Worm (Caenorhabditis elegans) whole organism, L3 larva: ENCODE results near the gene rom-3.

Experiments used
- ceh-16 ChIP-seq: sonication (generic microtip); optimal IDR thresholded peaks from 2 replicates; lab custom pipeline; 2017; ENCODE audit warnings: missing biosample characterization, missing genetic modification characterization
- elt-1 ChIP-seq: fragments of 150-350 bp; optimal IDR thresholded peaks from 2 replicates; lab custom pipeline; 2014; ENCODE audit warnings: missing biosample characterization, missing genetic modification characterization
- nhr-23 ChIP-seq: fragments of 150-350 bp; optimal IDR thresholded peaks from 2 replicates; lab custom pipeline; 2014; ENCODE audit warnings: missing biosample characterization, missing genetic modification reagents, missing genetic modification characterization
- nhr-67 ChIP-seq: fragments of 150-350 bp; optimal IDR thresholded peaks from 2 replicates; lab custom pipeline; 2014; ENCODE audit warnings: missing biosample characterization, missing genetic modification characterization

DNA sequence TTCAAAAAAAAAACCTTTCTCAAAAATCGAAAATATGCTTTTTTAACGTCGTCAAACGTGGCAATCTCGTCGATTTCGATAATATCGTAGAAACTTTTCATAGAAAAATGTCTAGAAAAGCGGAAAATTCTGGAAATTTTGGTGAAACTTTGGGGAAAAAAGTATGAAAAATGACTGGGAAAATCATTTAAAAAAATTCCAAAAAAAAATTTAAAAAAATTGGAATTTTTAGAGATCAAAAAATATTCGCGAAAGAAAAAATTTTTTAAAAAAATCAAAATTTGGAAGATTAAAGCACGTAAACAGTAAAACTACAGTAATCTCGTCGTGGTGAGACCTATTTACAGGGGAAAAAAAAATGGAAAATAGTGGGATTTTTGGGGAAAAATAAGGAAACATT, 31.3 kb downstream of the rom-3 start, which contains the start of gene Y116A8C.10:
- no peak for TF ChIP-seq elt-1
- no peak for TF ChIP-seq nhr-67 (tag; lab: Kevin White, UChicago)
- TF ChIP-seq ceh-16 (tag; lab: Kevin White, UChicago), result no peak
- no peak for TF ChIP-seq nhr-23
